Worm (Caenorhabditis elegans): ENCODE measurements around the gene ZC250.4.
"Not testable (repeated sequence)": the region's sequence is repeated elsewhere in the genome, so short reads cannot be mapped to it uniquely, and the experiment has no call there.

DNA sequence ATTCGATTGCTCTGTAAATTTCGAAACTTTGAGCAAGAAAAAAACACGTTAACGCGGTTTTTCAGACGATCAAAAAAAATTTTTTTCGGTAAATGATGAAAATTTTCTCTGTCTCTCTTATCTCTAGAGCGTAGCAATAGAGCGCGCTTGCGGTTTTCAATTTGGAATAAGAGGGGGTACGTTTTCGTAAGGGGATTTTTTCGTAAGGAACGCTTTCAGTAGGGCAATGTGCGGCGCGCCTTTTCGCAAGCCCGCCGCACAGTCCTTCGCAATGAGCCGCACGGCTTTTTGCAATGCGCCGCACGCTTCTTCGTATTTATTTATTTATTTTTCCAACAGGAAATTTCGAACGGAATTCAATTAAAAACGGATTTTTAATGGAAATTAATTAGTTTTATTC lies 36.0 kb downstream of the ZC250.4 start, which contains the start of gene F44E7.4:
- not testable (repeated sequence) for TF ChIP-seq him-1, dao-5, W03F9.2 (tag; optimal IDR thresholded peaks at IDR 0.05)
